Worm (Caenorhabditis elegans): ENCODE results near the gene unc-85.

DNA sequence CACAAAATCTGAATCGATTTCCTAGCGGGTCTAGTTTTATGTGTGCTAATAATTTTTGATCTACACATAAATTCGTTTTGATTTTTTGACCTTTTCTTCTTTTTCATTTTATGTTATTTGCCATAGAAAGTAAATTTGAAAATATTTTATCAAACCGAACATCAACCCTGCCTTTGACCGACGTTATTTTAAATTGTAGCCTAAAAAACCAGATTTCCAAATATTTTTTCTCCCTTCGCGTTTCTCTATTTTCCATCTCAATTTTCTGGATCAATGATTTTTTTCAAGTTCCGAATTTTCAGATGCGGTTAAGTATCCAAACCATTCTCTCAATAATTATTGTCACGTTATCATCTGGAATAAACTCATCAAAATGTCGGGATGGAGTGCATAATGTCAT, 24.0 kb upstream of the unc-85 start, which contains the start of gene T05A7.1:
- TF ChIP-seq ceh-27 (GFP tag; optimal IDR thresholded peaks at IDR 0.05) = no peak
- no peak for TF ChIP-seq F49E8.2 (tag; optimal IDR thresholded peaks at IDR 0.05; ENCODE audit: insufficient read depth)
- no peak for TF ChIP-seq ama-1 (optimal IDR thresholded peaks at IDR 0.05)
- no peak for TF ChIP-seq ama-1 (GFP tag; optimal IDR thresholded peaks at IDR 0.05)
- TF ChIP-seq dpl-1 (GFP tag; optimal IDR thresholded peaks at IDR 0.05) = no peak
- no peak for TF ChIP-seq F22D6.2 (tag; optimal IDR thresholded peaks at IDR 0.05)
- TF ChIP-seq chd-7 (tag; optimal IDR thresholded peaks at IDR 0.05) = no peak
- no peak for TF ChIP-seq let-526 (GFP tag; IDR thresholded peaks at IDR 0.05)
